Worm (Caenorhabditis elegans) whole organism, L4 larva: ENCODE measurements around the gene Y37D8A.2.

ENCODE experiments used
- D1046.2 ChIP-seq: fragments of 200-800 bp; sonication (Bioruptor generic); IDR thresholded peaks from 2 replicates; pipeline ENCODE4 v1.3.6; 2022; ENCODE audit warnings: missing genetic modification characterization, missing compliant biosample characterization
- F26F4.8 ChIP-seq: fragments of 200-800 bp; sonication (Bioruptor generic); conservative IDR thresholded peaks from 2 replicates; pipeline ENCODE4 v1.3.6; 2022; ENCODE audit warnings: missing genetic modification characterization, missing compliant biosample characterization
- T20F7.1 ChIP-seq: fragments of 200-800 bp; sonication (Bioruptor generic); optimal IDR thresholded peaks from 2 replicates; lab custom pipeline; 2018; ENCODE audit warnings: mild to moderate bottlenecking, missing genetic modification characterization, missing compliant biosample characterization
- ama-1 ChIP-seq: fragments of 150-350 bp; optimal IDR thresholded peaks from 2 replicates; lab custom pipeline; 2014; ENCODE audit warnings: inconsistent platforms, mixed read lengths
- ceh-32 ChIP-seq: sonication (generic microtip); optimal IDR thresholded peaks from 2 replicates; lab custom pipeline; 2016; ENCODE audit warnings: mild to moderate bottlenecking, missing genetic modification characterization, missing compliant biosample characterization; ENCODE audit not compliant: poor library complexity
- ceh-82 ChIP-seq: sonication (generic microtip); optimal IDR thresholded peaks from 2 replicates; lab custom pipeline; 2017; ENCODE audit warnings: missing biosample characterization, missing genetic modification characterization
- ces-1 ChIP-seq: fragments of 150-350 bp; sonication (generic microtip); optimal IDR thresholded peaks from 4 replicates; lab custom pipeline; 2014; ENCODE audit warnings: missing biosample characterization, missing genetic modification reagents, missing genetic modification characterization
- ctbp-1 ChIP-seq: fragments of 200-800 bp; sonication (Bioruptor generic); IDR thresholded peaks from 2 replicates; pipeline ENCODE4 v1.3.6; 2022; ENCODE audit warnings: missing genetic modification reagents, missing genetic modification characterization, missing compliant biosample characterization
- daf-12 ChIP-seq: fragments of 150-350 bp; optimal IDR thresholded peaks from 2 replicates; lab custom pipeline; 2014; ENCODE audit warnings: missing biosample characterization, missing genetic modification reagents, missing genetic modification characterization
- daf-16 ChIP-seq, 3 experiments: sonication (generic microtip); optimal IDR thresholded peaks; 2 replicates each; lab custom pipeline; 2016 to 2017; ENCODE audit warnings: missing genetic modification characterization in 3 of 3, missing genetic modification reagents in 3 of 3, mild to moderate bottlenecking in 2 of 3, missing compliant biosample characterization in 2 of 3, missing biosample characterization in 1 of 3, moderate library complexity in 1 of 3
- dmd-6 ChIP-seq: fragments of 200-800 bp; sonication (Bioruptor generic); IDR thresholded peaks from 2 replicates; pipeline ENCODE4 v1.3.6; 2022; ENCODE audit warnings: missing genetic modification reagents, missing genetic modification characterization, missing compliant biosample characterization
- dpl-1 ChIP-seq: fragments of 150-350 bp; optimal IDR thresholded peaks from 2 replicates; lab custom pipeline; 2014; ENCODE audit warnings: missing biosample characterization, missing genetic modification reagents, missing genetic modification characterization
- dve-1 ChIP-seq: sonication (generic microtip); optimal IDR thresholded peaks from 2 replicates; lab custom pipeline; 2017; ENCODE audit warnings: antibody characterized with exemption, mild to moderate bottlenecking, missing genetic modification characterization, missing compliant biosample characterization; ENCODE audit not compliant: insufficient read depth
- fkh-10 ChIP-seq: fragments of 150-350 bp; optimal IDR thresholded peaks from 2 replicates; lab custom pipeline; 2014; ENCODE audit warnings: missing biosample characterization, missing genetic modification reagents, missing genetic modification characterization
- fos-1 ChIP-seq: fragments of 150-350 bp; optimal IDR thresholded peaks from 2 replicates; lab custom pipeline; 2014; ENCODE audit warnings: missing biosample characterization, missing genetic modification characterization
- hif-1 ChIP-seq, 2 experiments: sonication (generic microtip); optimal IDR thresholded peaks; 2 replicates each; lab custom pipeline; 2016 to 2017; ENCODE audit warnings: missing compliant biosample characterization in 2 of 2, missing genetic modification characterization in 2 of 2, missing genetic modification reagents in 2 of 2, missing genotype in 2 of 2, mild to moderate bottlenecking in 1 of 2
- hlh-11 ChIP-seq: fragments of 200-800 bp; sonication (Bioruptor generic); optimal IDR thresholded peaks from 2 replicates; lab custom pipeline; 2018; ENCODE audit warnings: mild to moderate bottlenecking, missing genetic modification characterization, missing compliant biosample characterization
- hlh-30 ChIP-seq: sonication (generic microtip); optimal IDR thresholded peaks from 2 replicates; lab custom pipeline; 2017; ENCODE audit warnings: antibody characterized with exemption, mild to moderate bottlenecking, missing genetic modification characterization, missing compliant biosample characterization; ENCODE audit not compliant: insufficient read depth
- lsy-2 ChIP-seq, 2 experiments: fragments of 150-350 bp in 1 of 2; sonication (generic microtip) in 1 of 2; optimal IDR thresholded peaks; 2 replicates each; lab custom pipeline; 2014 to 2017; ENCODE audit warnings: missing biosample characterization in 2 of 2, missing genetic modification characterization in 2 of 2
- mdl-1 ChIP-seq, 2 experiments: fragments of 150-350 bp in 1 of 2; sonication (generic microtip) in 1 of 2; optimal IDR thresholded peaks; 2 replicates each; lab custom pipeline; 2014 to 2017; ENCODE audit warnings: missing biosample characterization in 2 of 2, missing genetic modification characterization in 2 of 2
- mep-1 ChIP-seq: fragments of 150-350 bp; sonication (generic microtip); optimal IDR thresholded peaks from 3 replicates; lab custom pipeline; 2014; ENCODE audit warnings: missing biosample characterization, missing genetic modification characterization
- mes-2 ChIP-seq: sonication (generic microtip); optimal IDR thresholded peaks from 2 replicates; lab custom pipeline; 2016; ENCODE audit warnings: missing genotype, mild to moderate bottlenecking, missing genetic modification characterization, missing compliant biosample characterization; ENCODE audit not compliant: poor library complexity, severe bottlenecking
- mxl-3 ChIP-seq: fragments of 200-800 bp; sonication (Bioruptor generic); optimal IDR thresholded peaks from 2 replicates; lab custom pipeline; 2018; ENCODE audit warnings: mild to moderate bottlenecking, missing genetic modification characterization, missing compliant biosample characterization
- nhr-102 ChIP-seq: sonication (generic microtip); optimal IDR thresholded peaks from 2 replicates; lab custom pipeline; 2016; ENCODE audit warnings: mild to moderate bottlenecking, missing genetic modification characterization, moderate library complexity, missing compliant biosample characterization
- nhr-11 ChIP-seq: fragments of 150-350 bp; optimal IDR thresholded peaks from 2 replicates; lab custom pipeline; 2014; ENCODE audit warnings: missing biosample characterization, missing genetic modification characterization
- nhr-237 ChIP-seq: sonication (generic microtip); optimal IDR thresholded peaks from 2 replicates; lab custom pipeline; 2017; ENCODE audit warnings: missing biosample characterization, missing genetic modification characterization
- nhr-25 ChIP-seq: sonication (generic microtip); optimal IDR thresholded peaks from 2 replicates; lab custom pipeline; 2017; ENCODE audit warnings: missing genetic modification characterization, mild to moderate bottlenecking, missing compliant biosample characterization, antibody characterized with exemption, moderate library complexity, borderline replicate concordance; ENCODE audit not compliant: insufficient read depth
- nhr-28 ChIP-seq: fragments of 150-350 bp; optimal IDR thresholded peaks from 2 replicates; lab custom pipeline; 2014; ENCODE audit warnings: missing biosample characterization, missing genetic modification characterization
- nhr-42 ChIP-seq: fragments of 200-800 bp; sonication (Bioruptor generic); IDR thresholded peaks from 2 replicates; pipeline ENCODE4 v1.3.6; 2022; ENCODE audit warnings: missing genetic modification characterization, missing compliant biosample characterization
- nhr-48 ChIP-seq: sonication (generic microtip); optimal IDR thresholded peaks from 2 replicates; lab custom pipeline; 2016; ENCODE audit warnings: mild to moderate bottlenecking, missing genetic modification characterization, missing compliant biosample characterization
- nhr-76 ChIP-seq: fragments of 150-350 bp; optimal IDR thresholded peaks from 2 replicates; lab custom pipeline; 2014; ENCODE audit warnings: missing biosample characterization, missing genetic modification characterization
- nhr-77 ChIP-seq: fragments of 150-350 bp; optimal IDR thresholded peaks from 2 replicates; lab custom pipeline; 2014; ENCODE audit warnings: missing biosample characterization, missing genetic modification characterization
- pha-4 ChIP-seq, 2 experiments: fragments of 150-350 bp in 1 of 2; fragments of 200-800 bp in 1 of 2; sonication (Bioruptor generic) in 1 of 2; IDR thresholded peaks in 1 of 2; optimal IDR thresholded peaks in 1 of 2; 2 replicates each; pipeline versions ENCODE4 v1.3.6 to Lab custom; 2014 to 2022; ENCODE audit warnings: missing genetic modification characterization in 2 of 2, missing genetic modification reagents in 2 of 2, missing biosample characterization in 1 of 2, missing compliant biosample characterization in 1 of 2
- pqm-1 ChIP-seq: sonication (generic microtip); optimal IDR thresholded peaks from 2 replicates; lab custom pipeline; 2017; ENCODE audit warnings: missing biosample characterization, missing genetic modification characterization
- rbr-2 ChIP-seq: sonication (generic microtip); optimal IDR thresholded peaks from 2 replicates; lab custom pipeline; 2016; ENCODE audit warnings: missing genotype, missing genetic modification characterization, missing compliant biosample characterization
- sdz-12 ChIP-seq: fragments of 200-800 bp; sonication (Bioruptor generic); optimal IDR thresholded peaks from 2 replicates; lab custom pipeline; 2018; ENCODE audit warnings: mild to moderate bottlenecking, missing genetic modification characterization, missing compliant biosample characterization
- tra-1 ChIP-seq: fragments of 200-800 bp; sonication (Bioruptor generic); IDR thresholded peaks from 2 replicates; pipeline ENCODE4 v1.3.6; 2022; ENCODE audit warnings: missing genetic modification reagents, missing genetic modification characterization, missing compliant biosample characterization
- unc-130 ChIP-seq: sonication (generic microtip); optimal IDR thresholded peaks from 2 replicates; lab custom pipeline; 2016; ENCODE audit warnings: missing genetic modification reagents, missing genetic modification characterization, missing compliant biosample characterization
- unc-62 ChIP-seq, 3 experiments: fragments of 150-350 bp in 1 of 3; sonication (generic microtip); optimal IDR thresholded peaks in 2 of 3; peaks in 1 of 3; 1 replicate in 1 of 3; 2 replicates in 2 of 3; lab custom pipeline; 2014 to 2017; ENCODE audit warnings: missing biosample characterization in 3 of 3, missing genetic modification characterization in 3 of 3, missing genetic modification reagents in 3 of 3, missing genotype in 1 of 3
- zip-11 ChIP-seq: fragments of 200-800 bp; sonication (Bioruptor generic); IDR thresholded peaks from 2 replicates; pipeline ENCODE4 v1.3.6; 2022; ENCODE audit warnings: missing genetic modification characterization, missing compliant biosample characterization
- ztf-11 ChIP-seq: fragments of 150-350 bp; optimal IDR thresholded peaks from 2 replicates; lab custom pipeline; 2014; ENCODE audit warnings: missing biosample characterization, missing genetic modification characterization

The Y37D8A.2 gene

ce11 chrIII:12841328-12841727, 21.3 kb downstream of the Y37D8A.2 start:
- TF ChIP-seq nhr-11: peak; percentile 54
- TF ChIP-seq hlh-11 (tag; lab: Kevin White, UChicago): peak; percentile 87
- TF ChIP-seq ceh-32 (tag; lab: Kevin White, UChicago): no peak
- TF ChIP-seq ces-1 (GFP tag; lab: Kevin White, UChicago): peak; percentile 72
- TF ChIP-seq fkh-10: peak; percentile 60
- peak; percentile 63 for TF ChIP-seq nhr-77
- TF ChIP-seq F26F4.8 (GFP tag; lab: Robert Waterston, UW): no peak
- peak; percentile 71 for TF ChIP-seq dve-1 (tag; lab: Kevin White, UChicago)
- peak in 1 of 2 experiments; percentile 42 for TF ChIP-seq hif-1 (tag; optimal IDR thresholded peaks at IDR 0.05; lab: Kevin White, UChicago)
- peak; percentile 59 for TF ChIP-seq mes-2 (tag; lab: Kevin White, UChicago)
- TF ChIP-seq dmd-6 (GFP tag; lab: Robert Waterston, UW): peak; percentile 83
- no peak for TF ChIP-seq ceh-82 (tag; lab: Kevin White, UChicago)
- peak; percentile 11 to 94 for TF ChIP-seq mdl-1 (tag; optimal IDR thresholded peaks at IDR 0.05; lab: Kevin White, UChicago)
- no peak for TF ChIP-seq ztf-11 (tag; lab: Kevin White, UChicago)
- no peak for TF ChIP-seq zip-11
- TF ChIP-seq daf-12 (tag; lab: Kevin White, UChicago): peak; percentile 48
- TF ChIP-seq unc-62 (GFP tag; optimal IDR thresholded peaks at IDR 0.05 in 1 of 2; lab: Kevin White, UChicago): peak in 1 of 2 experiments; percentile 58
- TF ChIP-seq unc-62 (tag; optimal IDR thresholded peaks at IDR 0.05; lab: Kevin White, UChicago): no peak
- TF ChIP-seq nhr-76: no peak
- TF ChIP-seq T20F7.1 (GFP tag; lab: Kevin White, UChicago): peak; percentile 27
- TF ChIP-seq hlh-30 (tag; lab: Kevin White, UChicago): peak; percentile 90
- no peak for TF ChIP-seq pqm-1 (tag; lab: Kevin White, UChicago)
- no peak for TF ChIP-seq daf-16 (GFP tag; optimal IDR thresholded peaks at IDR 0.05; lab: Kevin White, UChicago)
- peak; percentile 48 for TF ChIP-seq daf-16 (tag; optimal IDR thresholded peaks at IDR 0.05; lab: Kevin White, UChicago)
- no peak for TF ChIP-seq nhr-42 (GFP tag; lab: Robert Waterston, UW)
- TF ChIP-seq tra-1: 0 out of 2 replicates have a peak, but pooled peaks have one; percentile 9
- peak; percentile 80 for TF ChIP-seq nhr-28 (tag; lab: Kevin White, UChicago)
- TF ChIP-seq rbr-2 (tag; lab: Kevin White, UChicago): peak; percentile 49
- TF ChIP-seq ama-1 (lab: Kevin White, UChicago): no peak
- TF ChIP-seq sdz-12 (GFP tag; lab: Kevin White, UChicago): no peak
- peak; percentile 40 to 82 for TF ChIP-seq lsy-2 (tag; optimal IDR thresholded peaks at IDR 0.05; lab: Kevin White, UChicago)
- no peak for TF ChIP-seq D1046.2 (GFP tag; lab: Robert Waterston, UW)
- peak; percentile 24 for TF ChIP-seq dpl-1 (GFP tag; lab: Kevin White, UChicago)
- peak; percentile 30 for TF ChIP-seq nhr-102 (tag; lab: Kevin White, UChicago)
- no peak for TF ChIP-seq fos-1 (tag; lab: Kevin White, UChicago)
- TF ChIP-seq ctbp-1 (GFP tag; lab: Robert Waterston, UW): peak; percentile 67; the same call in 1 of the 2 replicates
- peak; percentile 83 for TF ChIP-seq nhr-48
- peak; percentile 36 for TF ChIP-seq mxl-3 (GFP tag; lab: Kevin White, UChicago)
- TF ChIP-seq pha-4 (GFP tag; IDR thresholded peaks at IDR 0.05; lab: Robert Waterston, UW): peak; percentile 30; the same call in 1 of the 2 replicates
- no peak for TF ChIP-seq pha-4 (tag; optimal IDR thresholded peaks at IDR 0.05; lab: Kevin White, UChicago)
- TF ChIP-seq unc-130: no peak
- TF ChIP-seq nhr-25 (tag; lab: Kevin White, UChicago): peak; percentile 78
- peak; percentile 72 for TF ChIP-seq mep-1 (tag; lab: Kevin White, UChicago)
- no peak for TF ChIP-seq nhr-237
